Fruit fly (Drosophila melanogaster) whole organism, prepupa: ENCODE results near the gene CG16824.

ENCODE experiments used
- Blimp-1 ChIP-seq: fragments of 200-800 bp; sonication (Bioruptor generic); optimal IDR thresholded peaks from 3 replicates; lab custom pipeline; 2017; ENCODE audit warnings: missing biosample characterization, missing genetic modification characterization, mild to moderate bottlenecking, moderate library complexity, missing genetic modification reagents
- CG11902 ChIP-seq: fragments of 200-800 bp; sonication (Bioruptor generic); optimal IDR thresholded peaks from 3 replicates; lab custom pipeline; 2016; ENCODE audit warnings: missing biosample characterization, missing genetic modification characterization
- CG15336 ChIP-seq: fragments of 200-800 bp; sonication (Bioruptor generic); IDR thresholded peaks from 2 replicates; pipeline ENCODE4 v1.3.6; 2022; ENCODE audit warnings: missing biosample characterization, missing genetic modification characterization
- CG1621 ChIP-seq: fragments of 200-800 bp; sonication (Bioruptor generic); optimal IDR thresholded peaks from 3 replicates; lab custom pipeline; 2018; ENCODE audit warnings: missing biosample characterization, mild to moderate bottlenecking, missing genetic modification characterization
- CG16779 ChIP-seq: fragments of 200-800 bp; sonication (Bioruptor generic); optimal IDR thresholded peaks from 3 replicates; lab custom pipeline; 2017; ENCODE audit warnings: missing biosample characterization, mild to moderate bottlenecking, missing genetic modification characterization
- CG3032 ChIP-seq: fragments of 200-800 bp; optimal IDR thresholded peaks from 2 replicates; lab custom pipeline; 2019; ENCODE audit warnings: missing biosample characterization, mild to moderate bottlenecking, missing genetic modification characterization, moderate library complexity
- CG31627 ChIP-seq: fragments of 200-800 bp; sonication (Bioruptor generic); optimal IDR thresholded peaks from 3 replicates; lab custom pipeline; 2016; ENCODE audit warnings: missing biosample characterization, missing genetic modification characterization
- CG6808 ChIP-seq: fragments of 200-800 bp; sonication (Bioruptor generic); optimal IDR thresholded peaks from 3 replicates; lab custom pipeline; 2017; ENCODE audit warnings: missing biosample characterization, missing genetic modification characterization, mild to moderate bottlenecking, moderate library complexity, missing genetic modification reagents
- CG6854 ChIP-seq: fragments of 200-800 bp; sonication (Bioruptor generic); optimal IDR thresholded peaks from 2 replicates; lab custom pipeline; 2017; ENCODE audit warnings: missing biosample characterization, mild to moderate bottlenecking, missing genetic modification characterization
- CG7368 ChIP-seq: fragments of 200-800 bp; sonication (Bioruptor generic); optimal IDR thresholded peaks from 3 replicates; lab custom pipeline; 2016; ENCODE audit warnings: missing biosample characterization, missing genetic modification characterization
- CG8632 ChIP-seq: fragments of 200-800 bp; sonication (Bioruptor generic); optimal IDR thresholded peaks from 3 replicates; lab custom pipeline; 2016; ENCODE audit warnings: missing biosample characterization, missing genetic modification characterization
- CG9139 ChIP-seq: fragments of 200-800 bp; sonication (Bioruptor generic); optimal IDR thresholded peaks from 3 replicates; lab custom pipeline; 2017; ENCODE audit warnings: missing biosample characterization, mild to moderate bottlenecking, missing genetic modification characterization
- Ets21C ChIP-seq: fragments of 200-800 bp; sonication (Bioruptor generic); optimal IDR thresholded peaks from 3 replicates; lab custom pipeline; 2016; ENCODE audit warnings: missing biosample characterization, missing genetic modification characterization
- Ets96B ChIP-seq: fragments of 200-800 bp; optimal IDR thresholded peaks from 2 replicates; lab custom pipeline; 2019; ENCODE audit warnings: missing biosample characterization, mild to moderate bottlenecking, missing genetic modification characterization, moderate library complexity
- Gug ChIP-seq: fragments of 200-800 bp; sonication (Bioruptor generic); IDR thresholded peaks from 2 replicates; pipeline ENCODE4 v1.3.6; 2022; ENCODE audit warnings: missing biosample characterization, missing genetic modification characterization
- Hr38 ChIP-seq: sonication (Bioruptor generic); optimal IDR thresholded peaks from 2 replicates; lab custom pipeline; 2016; ENCODE audit warnings: missing biosample characterization, missing genetic modification characterization
- Hr4 ChIP-seq: fragments of 200-800 bp; sonication (Bioruptor generic); optimal IDR thresholded peaks from 3 replicates; lab custom pipeline; 2016; ENCODE audit warnings: missing biosample characterization, missing genetic modification characterization
- Met ChIP-seq: fragments of 200-800 bp; sonication (Bioruptor generic); optimal IDR thresholded peaks from 3 replicates; lab custom pipeline; 2016; ENCODE audit warnings: missing biosample characterization, missing genetic modification characterization
- OdsH ChIP-seq: fragments of 200-800 bp; sonication (Bioruptor generic); optimal IDR thresholded peaks from 3 replicates; lab custom pipeline; 2016; ENCODE audit warnings: missing biosample characterization, missing genetic modification characterization
- Sox102F ChIP-seq: fragments of 200-800 bp; sonication (Bioruptor generic); optimal IDR thresholded peaks from 2 replicates; lab custom pipeline; 2016; ENCODE audit warnings: missing biosample characterization, mild to moderate bottlenecking, missing genetic modification characterization
- Sox14 ChIP-seq: fragments of 200-800 bp; sonication (Bioruptor generic); optimal IDR thresholded peaks from 3 replicates; lab custom pipeline; 2016; ENCODE audit warnings: missing biosample characterization, missing genetic modification characterization
- Sox15 ChIP-seq: fragments of 200-800 bp; sonication (Bioruptor generic); optimal IDR thresholded peaks from 3 replicates; lab custom pipeline; 2016; ENCODE audit warnings: missing biosample characterization, missing genetic modification characterization
- achi ChIP-seq: fragments of 200-800 bp; sonication (Bioruptor generic); optimal IDR thresholded peaks from 3 replicates; lab custom pipeline; 2016; ENCODE audit warnings: missing biosample characterization, missing genetic modification characterization
- acj6 ChIP-seq: fragments of 200-800 bp; sonication (Bioruptor generic); optimal IDR thresholded peaks from 3 replicates; lab custom pipeline; 2016; ENCODE audit warnings: missing biosample characterization, missing genetic modification characterization
- dsx ChIP-seq: fragments of 200-800 bp; optimal IDR thresholded peaks from 3 replicates; lab custom pipeline; 2019; ENCODE audit warnings: missing biosample characterization, mild to moderate bottlenecking, missing genetic modification characterization, moderate library complexity; ENCODE audit not compliant: poor library complexity, severe bottlenecking
- eg ChIP-seq: fragments of 200-800 bp; sonication (Bioruptor generic); IDR thresholded peaks from 3 replicates; pipeline ENCODE4 v1.3.6; 2022; ENCODE audit warnings: missing biosample characterization, missing genetic modification characterization
- esn ChIP-seq: fragments of 200-800 bp; sonication (Bioruptor generic); optimal IDR thresholded peaks from 2 replicates; lab custom pipeline; 2016; ENCODE audit warnings: missing biosample characterization, mild to moderate bottlenecking, missing genetic modification characterization, moderate library complexity
- fkh ChIP-seq: fragments of 200-800 bp; sonication (Bioruptor generic); optimal IDR thresholded peaks from 3 replicates; lab custom pipeline; 2017; ENCODE audit warnings: missing biosample characterization, mild to moderate bottlenecking, missing genetic modification characterization, moderate library complexity
- net ChIP-seq: fragments of 200-800 bp; sonication (Bioruptor generic); optimal IDR thresholded peaks from 3 replicates; lab custom pipeline; 2016; ENCODE audit warnings: missing biosample characterization, missing genetic modification characterization
- pdm3 ChIP-seq: fragments of 200-800 bp; sonication (Bioruptor generic); optimal IDR thresholded peaks from 3 replicates; lab custom pipeline; 2016; ENCODE audit warnings: missing biosample characterization, missing genetic modification characterization
- salr ChIP-seq, 2 experiments: fragments of 200-800 bp; sonication (Bioruptor generic); optimal IDR thresholded peaks; 3 replicates each; lab custom pipeline; 2016 to 2018; ENCODE audit warnings: missing biosample characterization in 2 of 2, missing genetic modification characterization in 2 of 2, mild to moderate bottlenecking in 1 of 2
- ss ChIP-seq, 2 experiments: fragments of 200-800 bp; sonication (Bioruptor generic); optimal IDR thresholded peaks; 2 replicates in 1 of 2; 3 replicates in 1 of 2; lab custom pipeline; 2017 to 2018; ENCODE audit warnings: mild to moderate bottlenecking in 2 of 2, missing biosample characterization in 2 of 2, missing genetic modification characterization in 2 of 2, moderate library complexity in 1 of 2
- vri ChIP-seq: fragments of 200-800 bp; sonication (Bioruptor generic); optimal IDR thresholded peaks from 3 replicates; lab custom pipeline; 2016; ENCODE audit warnings: missing biosample characterization, mild to moderate bottlenecking, missing genetic modification characterization

The CG16824 gene

dm6 chr2L:13296703-13297230 is 4.0 kb downstream of the CG16824 start:
- TF ChIP-seq CG7368 (GFP tag; lab: Kevin White, UChicago) (no peak), CG6854 (GFP tag; lab: Kevin White, UChicago) (no peak)

dm6 chr2L:13304488-13304887 is 11.7 kb downstream of the CG16824 start, which contains the start of gene CG16825:
Gene CG16825, plus strand, starts transcription at chr2L:13304788.
- no peak for TF ChIP-seq esn
- no peak for TF ChIP-seq CG11902 (GFP tag; lab: Kevin White, UChicago)
- no peak for TF ChIP-seq achi
- TF ChIP-seq dsx (GFP tag; lab: Kevin White, UChicago) = no peak
- no peak for TF ChIP-seq net
- TF ChIP-seq CG6808 (GFP tag; lab: Kevin White, UChicago) = no peak
- TF ChIP-seq Blimp-1 (GFP tag; lab: Kevin White, UChicago) = no peak
- no peak for TF ChIP-seq Sox15 (GFP tag; lab: Kevin White, UChicago)
- no peak for TF ChIP-seq Sox102F (GFP tag; lab: Kevin White, UChicago)
- no peak for TF ChIP-seq CG3032
- no peak for TF ChIP-seq CG9139

DNA sequence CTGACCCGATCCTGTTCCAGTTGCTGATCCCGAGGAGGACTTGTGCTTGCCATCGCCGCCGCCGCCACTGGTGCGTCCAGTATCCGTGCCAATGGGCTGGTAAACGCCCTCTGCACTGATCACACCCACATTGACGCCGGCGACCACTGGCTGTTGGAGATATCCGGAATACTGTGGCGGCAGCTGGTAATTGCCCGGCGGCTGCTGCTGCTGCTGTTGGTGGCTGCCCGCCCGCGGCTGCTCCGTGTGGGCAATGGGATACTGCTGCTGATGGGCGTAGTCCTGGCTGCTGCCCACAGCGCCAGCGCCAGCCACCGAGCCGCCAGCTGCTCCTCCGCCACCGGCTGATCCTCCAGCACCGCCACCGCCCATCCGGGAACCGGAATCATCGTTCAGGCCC is 12.2 kb downstream of the CG16824 start:
- TF ChIP-seq Met (GFP tag; lab: Kevin White, UChicago) (no peak), Sox14 (GFP tag; lab: Kevin White, UChicago) (no peak), eg (GFP tag; lab: Robert Waterston, UW) (no peak), Sox15 (GFP tag; lab: Kevin White, UChicago) (no peak), CG7368 (GFP tag; lab: Kevin White, UChicago) (no peak), CG31627 (no peak), Ets96B (tag; lab: Kevin White, UChicago) (no peak), CG16779 (no peak), ss (GFP tag; optimal IDR thresholded peaks at IDR 0.05; lab: Kevin White, UChicago) (no peak), Gug (GFP tag; lab: Robert Waterston, UW) (no peak), Hr4 (GFP tag; lab: Kevin White, UChicago) (no peak), salr (GFP tag; optimal IDR thresholded peaks at IDR 0.05; lab: Kevin White, UChicago) (no peak), pdm3 (GFP tag; lab: Kevin White, UChicago) (no peak), achi (no peak)

dm6 chr2L:13306655-13307054 is 13.8 kb downstream of the CG16824 start, which contains the start of gene CG43779:
Gene CG43779, minus strand, starts transcription at chr2L:13306755.
- no peak for TF ChIP-seq dsx (GFP tag; lab: Kevin White, UChicago)
- no peak for TF ChIP-seq fkh (GFP tag; lab: Kevin White, UChicago)
- TF ChIP-seq vri (GFP tag; lab: Kevin White, UChicago) = no peak
- no peak for TF ChIP-seq esn
- TF ChIP-seq Hr38 = no peak
- TF ChIP-seq acj6 = no peak
- TF ChIP-seq CG11902 (GFP tag; lab: Kevin White, UChicago) = no peak
- TF ChIP-seq CG8632 (GFP tag; lab: Kevin White, UChicago) = no peak
- TF ChIP-seq ss (GFP tag; optimal IDR thresholded peaks at IDR 0.05; lab: Kevin White, UChicago) = no peak
- no peak for TF ChIP-seq OdsH
- no peak for TF ChIP-seq pdm3 (GFP tag; lab: Kevin White, UChicago)
- TF ChIP-seq CG1621 (tag; lab: Kevin White, UChicago) = no peak
- TF ChIP-seq Ets21C (GFP tag; lab: Kevin White, UChicago) = no peak

DNA sequence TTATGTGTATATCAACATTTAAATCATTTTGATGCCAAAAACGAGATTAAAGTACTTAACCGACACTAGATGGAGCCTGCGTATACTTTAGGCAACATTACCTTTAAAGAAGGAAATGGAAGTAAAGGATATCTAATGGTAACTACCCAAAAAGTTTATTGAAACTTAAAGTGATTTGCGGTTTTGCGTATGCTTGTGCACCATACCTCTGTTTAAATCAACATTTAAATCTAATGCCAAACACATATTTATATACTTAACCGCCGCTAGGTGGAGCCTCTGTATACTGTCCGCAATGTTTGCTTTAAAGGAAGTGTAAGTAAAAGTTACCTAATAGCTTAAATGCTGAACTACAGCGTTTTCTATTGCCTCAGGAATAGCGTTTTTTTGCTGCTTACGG is 33.0 kb downstream of the CG16824 start:
- no peak for TF ChIP-seq CG15336 (GFP tag; lab: Robert Waterston, UW)
- TF ChIP-seq achi = no peak
- no peak for TF ChIP-seq CG6808 (GFP tag; lab: Kevin White, UChicago)
- TF ChIP-seq, all 60 proteins: peak for 0
